Comparison of ENCODE assay signal across 2 fruit fly cellular contexts in genomic region chrX:1535234-1535925, dm6.
TF ChIP-seq lines count a peak whose summit lies in the region.

No protein-coding gene starts in this region.

- no peak for TF ChIP-seq CTCF in whole organism, embryonic (GFP tag; optimal IDR thresholded peaks at IDR 0.05; lab: Kevin White, UChicago)

TF ChIP-seq in whole organism, embryonic, 481 proteins besides CTCF, POLR2A, EP300 and RAD21:
- TF ChIP-seq Antp (GFP tag; optimal IDR thresholded peaks at IDR 0.05; lab: Kevin White, UChicago) (no peak), Med (GFP tag; lab: Kevin White, UChicago) (no peak), Deaf1 (tag; optimal IDR thresholded peaks at IDR 0.05; lab: Kevin White, UChicago) (peak; percentile 94), Mes4 (GFP tag; optimal IDR thresholded peaks at IDR 0.05; lab: Kevin White, UChicago) (no peak), crol (GFP tag; IDR thresholded peaks at IDR 0.05; lab: Robert Waterston, UW) (peak; percentile 67), tap (tag; optimal IDR thresholded peaks at IDR 0.05; lab: Kevin White, UChicago) (no peak), CG4282 (GFP tag; optimal IDR thresholded peaks at IDR 0.05; lab: Kevin White, UChicago) (no peak), CkIIα-i1 (GFP tag; IDR thresholded peaks at IDR 0.05; lab: Robert Waterston, UW) (no peak), Lhr (GFP tag; optimal IDR thresholded peaks at IDR 0.05; lab: Kevin White, UChicago) (no peak), CG17328 (GFP tag; IDR thresholded peaks at IDR 0.05; lab: Robert Waterston, UW) (no peak), Ets65A (GFP tag; lab: Kevin White, UChicago) (peak; percentile 26), Dbx (GFP tag; IDR thresholded peaks at IDR 0.05; lab: Robert Waterston, UW) (no peak), Nf-YB (GFP tag; optimal IDR thresholded peaks at IDR 0.05; lab: Kevin White, UChicago) (peak; percentile 72), CG1832 (GFP tag; optimal IDR thresholded peaks at IDR 0.05; lab: Kevin White, UChicago) (peak; percentile 15), CG2199 (GFP tag; IDR thresholded peaks at IDR 0.05; lab: Robert Waterston, UW) (no peak), Nf-YC (tag; optimal IDR thresholded peaks at IDR 0.05; lab: Kevin White, UChicago) (peak; percentile 91), lab (GFP tag; optimal IDR thresholded peaks at IDR 0.05; lab: Kevin White, UChicago) (no peak)

TF ChIP-seq in whole organism, wandering third instar larva, 38 proteins besides CTCF, POLR2A, EP300 and RAD21:
- TF ChIP-seq tai (GFP tag; optimal IDR thresholded peaks at IDR 0.05; lab: Kevin White, UChicago) (no peak), Jra (GFP tag; optimal IDR thresholded peaks at IDR 0.05; lab: Kevin White, UChicago) (no peak), Dfd (GFP tag; optimal IDR thresholded peaks at IDR 0.05; lab: Kevin White, UChicago) (peak; percentile 84)

Comparison
In these comparisons a context has a peak if more than half of its experiments do, and no peak if none do; other contexts are left out.
1. Of the 10 proteins assayed by ChIP-seq in both whole organism, embryonic and whole organism, wandering third instar larva: peak only in whole organism, embryonic: none; only in whole organism, wandering third instar larva: Dfd; in both: none; in neither: 9.